Worm (Caenorhabditis elegans): ENCODE results near the gene sam-4.

DNA sequence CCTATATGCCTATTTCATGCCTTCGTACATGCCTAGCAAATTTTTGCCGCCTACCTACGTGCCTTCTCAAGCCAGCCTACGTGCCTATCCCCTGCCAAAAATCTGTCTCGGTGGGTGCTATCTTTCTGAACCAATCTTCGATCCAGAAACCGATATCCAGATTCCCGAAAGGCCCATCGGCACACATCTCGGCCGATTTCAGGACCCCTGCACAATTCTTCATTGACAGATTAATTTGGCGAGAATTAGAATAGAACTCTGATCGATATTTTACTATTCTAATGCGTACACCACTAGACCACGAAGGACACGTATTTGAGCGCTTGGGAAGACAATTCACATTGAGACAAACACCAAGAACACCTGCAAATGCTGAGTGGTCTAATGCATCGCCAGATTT, 18.5 kb upstream of the sam-4 start:
- TF ChIP-seq blmp-1 (tag; optimal IDR thresholded peaks at IDR 0.05; ENCODE audit: insufficient read depth) (no peak), nhr-77 (tag; optimal IDR thresholded peaks at IDR 0.05) (no peak), egl-27 (tag; optimal IDR thresholded peaks at IDR 0.05) (no peak), aly-2 (tag; optimal IDR thresholded peaks at IDR 0.05) (no peak), unc-62 (GFP tag; optimal IDR thresholded peaks at IDR 0.05) (no peak), elt-1 (tag; optimal IDR thresholded peaks at IDR 0.05) (no peak), nhr-12 (tag; optimal IDR thresholded peaks at IDR 0.05) (no peak)
